Worm (Caenorhabditis elegans): ENCODE measurements around the gene mcm-2.

Gene mcm-2

DNA sequence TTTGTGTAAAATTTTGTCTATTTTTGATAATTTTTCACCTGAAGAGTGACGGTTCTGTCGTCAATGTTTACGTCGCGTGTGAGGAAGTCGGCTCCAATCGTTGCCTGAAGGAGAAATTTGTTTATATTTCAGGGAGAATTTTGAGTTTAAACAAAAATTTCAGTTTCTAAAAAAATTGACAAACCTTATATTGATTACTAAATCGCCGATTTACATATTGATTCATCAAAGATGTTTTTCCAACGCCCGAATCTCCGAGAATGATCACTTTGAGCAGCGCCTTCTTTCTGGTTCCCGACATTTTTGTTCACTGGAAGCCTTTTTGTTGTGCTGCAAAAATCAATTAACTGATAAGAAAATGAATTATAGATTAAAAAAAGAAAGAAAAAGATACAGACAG, 39.8 kb downstream of the mcm-2 start, which contains the start of gene rab-7:
TSS of gene rab-7 (minus strand) at position 330 of the 400 bp plus-strand sequence.
- TF ChIP-seq sma-3 (GFP tag; optimal IDR thresholded peaks at IDR 0.05) (no peak), ztf-11 (tag; optimal IDR thresholded peaks at IDR 0.05) (no peak), lin-11 (tag; optimal IDR thresholded peaks at IDR 0.05) (no peak), mab-5 (tag; optimal IDR thresholded peaks at IDR 0.05) (no peak), C34F6.9 (tag; optimal IDR thresholded peaks at IDR 0.05) (no peak), fos-1 (tag; optimal IDR thresholded peaks at IDR 0.05) (no peak), egl-27 (tag; optimal IDR thresholded peaks at IDR 0.05) (no peak), dmd-4 (tag; optimal IDR thresholded peaks at IDR 0.05) (no peak), ztf-4 (tag; optimal IDR thresholded peaks at IDR 0.05) (peak; percentile 2), ama-1 (optimal IDR thresholded peaks at IDR 0.05) (peak; percentile 75), lin-13 (GFP tag; optimal IDR thresholded peaks at IDR 0.05) (peak; percentile 29), gmeb-1 (tag; optimal IDR thresholded peaks at IDR 0.05) (peak; percentile 36), unc-55 (GFP tag; optimal IDR thresholded peaks at IDR 0.05) (no peak), lsy-2 (tag; optimal IDR thresholded peaks at IDR 0.05) (peak in 1 of 2 experiments; percentile 17), blmp-1 (tag; optimal IDR thresholded peaks at IDR 0.05; ENCODE audit: insufficient read depth) (no peak), ceh-16 (tag; optimal IDR thresholded peaks at IDR 0.05) (no peak), aly-2 (tag; optimal IDR thresholded peaks at IDR 0.05) (no peak), nhr-6 (tag; optimal IDR thresholded peaks at IDR 0.05) (peak; percentile 31)

DNA sequence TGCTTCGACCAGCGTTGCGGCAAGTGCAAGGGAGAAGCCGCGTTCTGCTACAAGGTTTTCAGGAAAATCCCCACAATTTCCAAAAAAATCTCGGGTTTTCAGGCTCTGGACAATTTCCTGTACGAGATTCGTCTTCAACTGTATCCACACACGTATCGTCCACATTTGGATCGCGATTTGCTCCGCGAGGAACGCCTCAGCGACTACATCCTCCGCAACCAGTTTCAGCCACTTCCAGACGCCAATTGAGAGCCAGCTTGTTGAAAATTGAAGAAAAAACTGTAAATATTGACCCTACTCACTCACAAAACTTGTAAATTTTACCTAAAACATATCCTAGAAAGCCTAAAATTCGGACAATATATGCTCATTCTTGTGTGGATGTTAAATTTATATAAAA, 41.6 kb downstream of the mcm-2 start:
- no peak for TF ChIP-seq mab-5 (tag; optimal IDR thresholded peaks at IDR 0.05)
- TF ChIP-seq ama-1 (optimal IDR thresholded peaks at IDR 0.05) = peak; percentile 51
- no peak for TF ChIP-seq F13H6.1 (tag; optimal IDR thresholded peaks at IDR 0.05)
- peak; percentile 3 for TF ChIP-seq nhr-129 (tag; optimal IDR thresholded peaks at IDR 0.05)

DNA sequence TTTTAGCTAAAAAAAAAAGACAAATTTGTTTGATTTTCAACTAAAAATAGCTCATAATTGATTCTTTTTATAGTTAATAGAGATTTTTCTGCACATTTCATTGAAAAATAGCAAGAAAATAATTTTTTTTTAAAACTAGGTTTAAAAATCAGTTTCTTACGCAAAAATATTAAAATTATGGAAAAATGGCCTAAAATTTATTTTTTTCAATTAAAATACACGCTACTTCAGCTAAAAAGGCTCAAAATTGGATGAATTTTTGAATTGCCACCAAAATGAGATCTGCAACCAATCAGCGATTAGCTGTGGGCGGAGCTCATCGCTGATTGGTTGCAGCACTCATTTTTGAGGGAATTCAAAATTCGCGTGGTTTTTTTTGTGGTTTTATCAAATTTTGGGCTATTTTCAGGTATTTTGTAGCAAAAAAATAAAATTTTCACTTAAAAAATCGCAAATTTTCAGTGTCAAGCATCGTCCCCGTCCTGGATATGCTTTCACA, 43.2 kb downstream of the mcm-2 start:
- TF ChIP-seq egl-27 (tag; optimal IDR thresholded peaks at IDR 0.05) = no peak
- no peak for TF ChIP-seq nhr-11 (tag; optimal IDR thresholded peaks at IDR 0.05)
- no peak for TF ChIP-seq snpc-4 (tag; optimal IDR thresholded peaks at IDR 0.05)
- TF ChIP-seq gmeb-1 (tag; optimal IDR thresholded peaks at IDR 0.05) = no peak
- no peak for TF ChIP-seq nhr-6 (tag; optimal IDR thresholded peaks at IDR 0.05)
- no peak for TF ChIP-seq nhr-77 (tag; optimal IDR thresholded peaks at IDR 0.05)
- TF ChIP-seq ceh-16 (tag; optimal IDR thresholded peaks at IDR 0.05) = no peak
- TF ChIP-seq nhr-237 (tag; optimal IDR thresholded peaks at IDR 0.05) = no peak
- no peak for TF ChIP-seq ceh-82 (tag; optimal IDR thresholded peaks at IDR 0.05)
- TF ChIP-seq nhr-12 (tag; optimal IDR thresholded peaks at IDR 0.05) = no peak
- TF ChIP-seq alr-1 (tag; optimal IDR thresholded peaks at IDR 0.05) = no peak
- TF ChIP-seq ztf-4 (tag; optimal IDR thresholded peaks at IDR 0.05) = no peak
- TF ChIP-seq nhr-23 (tag; optimal IDR thresholded peaks at IDR 0.05) = no peak
- TF ChIP-seq Y55F3AM.14 (GFP tag; optimal IDR thresholded peaks at IDR 0.05) = no peak
- no peak for TF ChIP-seq nhr-21 (tag; optimal IDR thresholded peaks at IDR 0.05)
- no peak for TF ChIP-seq elt-3 (tag; optimal IDR thresholded peaks at IDR 0.05)
- no peak for TF ChIP-seq C34F6.9 (tag; optimal IDR thresholded peaks at IDR 0.05)
- no peak for TF ChIP-seq skn-1 (tag; optimal IDR thresholded peaks at IDR 0.05)

DNA sequence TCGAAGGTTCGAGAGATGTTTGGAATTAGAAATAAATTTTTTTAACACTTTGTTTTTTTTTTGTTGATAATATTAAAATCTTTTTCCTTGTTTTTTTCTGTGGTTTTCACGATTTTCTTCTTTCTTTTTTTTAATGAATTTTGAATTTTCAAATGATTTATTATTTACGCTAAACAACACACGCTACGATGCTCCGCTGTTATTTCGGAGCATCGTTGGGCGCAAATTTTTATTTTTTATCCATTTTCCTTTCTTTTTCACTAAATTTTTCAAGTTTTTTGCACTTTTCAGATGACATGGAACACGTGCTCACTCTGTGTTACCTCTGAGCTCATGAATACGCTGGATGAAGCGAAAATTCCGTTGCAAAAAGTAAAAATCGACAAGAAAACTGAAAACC, 44.3 kb downstream of the mcm-2 start, which contains the start of the genes W03C9.1 and W03C9.2:
TSS of gene W03C9.1 (minus strand) at position 46 of the 400 bp plus-strand sequence.
TSS of gene W03C9.2 (plus strand) at position 286 of the 400 bp plus-strand sequence.
- TF ChIP-seq skn-1 (tag; optimal IDR thresholded peaks at IDR 0.05) (no peak), ztf-4 (tag; optimal IDR thresholded peaks at IDR 0.05) (no peak), ztf-1 (GFP tag; conservative IDR thresholded peaks at IDR 0.05) (no peak), lin-11 (tag; optimal IDR thresholded peaks at IDR 0.05) (no peak), C34F6.9 (tag; optimal IDR thresholded peaks at IDR 0.05) (no peak), unc-39 (tag; optimal IDR thresholded peaks at IDR 0.05) (no peak), fos-1 (tag; optimal IDR thresholded peaks at IDR 0.05) (no peak), Y55F3AM.14 (GFP tag; optimal IDR thresholded peaks at IDR 0.05) (no peak), nhr-237 (tag; optimal IDR thresholded peaks at IDR 0.05) (no peak), elt-1 (tag; optimal IDR thresholded peaks at IDR 0.05) (no peak), ama-1 (optimal IDR thresholded peaks at IDR 0.05) (no peak), nhr-12 (tag; optimal IDR thresholded peaks at IDR 0.05) (no peak), lin-39 (tag; optimal IDR thresholded peaks at IDR 0.05) (no peak), F13H6.1 (tag; optimal IDR thresholded peaks at IDR 0.05) (no peak)

Measured in whole organism, L2 larva.